Worm (Caenorhabditis elegans) whole organism, midembryonic: ENCODE results near the gene sru-24.

ENCODE experiments used
- flt-1 ChIP-seq: fragments of 200-800 bp; sonication (Bioruptor generic); IDR thresholded peaks from 2 replicates; pipeline ENCODE4 v1.3.6; 2022; ENCODE audit warnings: missing genetic modification characterization, missing compliant biosample characterization
- med-1 ChIP-seq: sonication (generic microtip); optimal IDR thresholded peaks from 2 replicates; lab custom pipeline; 2017; ENCODE audit warnings: missing genetic modification characterization, mild to moderate bottlenecking, missing compliant biosample characterization, antibody characterized with exemption, missing genetic modification reagents; ENCODE audit not compliant: insufficient read depth
- tab-1 ChIP-seq: fragments of 200-800 bp; sonication (Bioruptor generic); IDR thresholded peaks from 2 replicates; pipeline ENCODE4 v1.3.6; 2022; ENCODE audit warnings: missing genetic modification characterization, missing compliant biosample characterization
- ztf-23 ChIP-seq: fragments of 200-800 bp; sonication (Bioruptor generic); IDR thresholded peaks from 2 replicates; pipeline ENCODE4 v1.3.6; 2022; ENCODE audit warnings: missing genetic modification reagents, missing genetic modification characterization, missing compliant biosample characterization

DNA sequence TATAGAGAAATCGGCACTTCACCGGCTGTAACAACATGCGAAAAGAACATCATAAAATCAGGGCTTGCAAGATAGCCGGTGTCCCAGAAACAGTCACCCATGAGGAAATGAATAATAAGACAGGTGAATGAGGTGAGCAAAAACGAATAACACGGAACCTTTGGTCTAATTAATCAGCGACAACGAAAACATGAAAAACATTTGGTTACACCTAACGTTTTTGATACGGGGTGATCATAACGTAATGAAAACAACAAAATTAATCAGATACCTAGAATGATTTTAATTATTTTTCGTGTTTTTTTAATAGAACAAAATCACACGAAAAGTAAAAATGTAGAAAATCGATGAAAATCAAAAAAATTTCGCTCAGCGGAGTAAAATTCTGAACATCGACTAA is 15.4 kb downstream of the sru-24 start, which contains the start of gene srh-245:
- TF ChIP-seq flt-1 (no peak), tab-1 (no peak), med-1 (GFP tag; lab: Kevin White, UChicago) (no peak), ztf-23 (GFP tag; lab: Robert Waterston, UW) (no peak)
